Fruit fly (Drosophila melanogaster): Measurements from ENCODE around the gene CG31465.

dm6 chr3R:21862868-21863267, 17.7 kb upstream of the CG31465 start:
- TF ChIP-seq psq (optimal IDR thresholded peaks at IDR 0.05): no peak
- TF ChIP-seq usp (GFP tag; optimal IDR thresholded peaks at IDR 0.05): no peak
- TF ChIP-seq CG8478 (optimal IDR thresholded peaks at IDR 0.05): no peak
- TF ChIP-seq pan (optimal IDR thresholded peaks at IDR 0.05): no peak
- no peak for TF ChIP-seq EcR (GFP tag; optimal IDR thresholded peaks at IDR 0.05)
